Worm (Caenorhabditis elegans) whole organism, midembryonic: ENCODE data around the gene R08A2.7.

Experiments used
- T22C8.4 ChIP-seq: fragments of 200-800 bp; sonication (Bioruptor generic); IDR thresholded peaks from 2 replicates; pipeline ENCODE4 v1.3.6; 2022; ENCODE audit warnings: missing genetic modification characterization, missing compliant biosample characterization
- cog-1 ChIP-seq: sonication (generic microtip); optimal IDR thresholded peaks from 2 replicates; lab custom pipeline; 2016; ENCODE audit warnings: missing genetic modification characterization, missing compliant biosample characterization
- flt-1 ChIP-seq: fragments of 200-800 bp; sonication (Bioruptor generic); IDR thresholded peaks from 2 replicates; pipeline ENCODE4 v1.3.6; 2022; ENCODE audit warnings: missing genetic modification characterization, missing compliant biosample characterization
- klf-2 ChIP-seq: fragments of 200-800 bp; sonication (Bioruptor generic); conservative IDR thresholded peaks from 2 replicates; pipeline ENCODE4 v1.3.6; 2022; ENCODE audit warnings: missing genetic modification reagents, missing genetic modification characterization, missing compliant biosample characterization
- med-1 ChIP-seq: sonication (generic microtip); optimal IDR thresholded peaks from 2 replicates; lab custom pipeline; 2017; ENCODE audit warnings: missing genetic modification characterization, mild to moderate bottlenecking, missing compliant biosample characterization, antibody characterized with exemption, missing genetic modification reagents; ENCODE audit not compliant: insufficient read depth
- tab-1 ChIP-seq: fragments of 200-800 bp; sonication (Bioruptor generic); IDR thresholded peaks from 2 replicates; pipeline ENCODE4 v1.3.6; 2022; ENCODE audit warnings: missing genetic modification characterization, missing compliant biosample characterization
- ztf-23 ChIP-seq: fragments of 200-800 bp; sonication (Bioruptor generic); IDR thresholded peaks from 2 replicates; pipeline ENCODE4 v1.3.6; 2022; ENCODE audit warnings: missing genetic modification reagents, missing genetic modification characterization, missing compliant biosample characterization
- ztf-29 ChIP-seq: fragments of 200-800 bp; sonication (Bioruptor generic); IDR thresholded peaks from 2 replicates; pipeline ENCODE4 v1.3.6; 2022; ENCODE audit warnings: missing genetic modification reagents, missing genetic modification characterization, missing compliant biosample characterization

ce11 chrV:14711077-14711476 lies 12.0 kb upstream of the R08A2.7 start, which contains the start of gene ssp-33:
- TF ChIP-seq cog-1 (tag; lab: Kevin White, UChicago) (no peak), tab-1 (GFP tag; lab: Robert Waterston, UW) (no peak), ztf-23 (GFP tag; lab: Robert Waterston, UW) (no peak), ztf-29 (GFP tag; lab: Robert Waterston, UW) (no peak), flt-1 (GFP tag; lab: Robert Waterston, UW) (no peak), T22C8.4 (GFP tag; lab: Robert Waterston, UW) (no peak), klf-2 (GFP tag; lab: Robert Waterston, UW) (no peak), med-1 (GFP tag; lab: Kevin White, UChicago) (no peak)
